Worm (Caenorhabditis elegans): ENCODE results near the gene flad-1.

DNA sequence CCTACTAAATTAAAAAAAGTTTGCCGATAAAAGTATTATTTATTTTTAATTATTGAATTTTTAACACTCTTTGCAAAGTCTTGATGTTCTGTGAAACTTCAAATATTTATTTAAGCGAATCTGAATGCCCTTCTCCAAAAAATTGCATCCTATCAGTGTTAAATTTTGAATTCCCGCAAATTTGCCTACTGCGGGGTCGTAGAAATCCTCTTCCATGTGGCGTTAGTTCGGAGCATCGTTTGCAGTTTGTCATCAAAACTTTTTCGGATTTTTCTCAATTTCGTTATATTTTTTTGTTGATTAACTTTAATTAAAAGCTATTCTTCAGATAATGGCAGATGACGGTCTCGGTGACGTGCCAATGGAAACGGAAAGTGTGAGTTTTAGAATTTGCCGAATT is 3.5 kb upstream of the flad-1 start, which contains the start of gene ufd-3:
- TF ChIP-seq ztf-11 (tag; optimal IDR thresholded peaks at IDR 0.05) (no peak), unc-62 (GFP tag; optimal IDR thresholded peaks at IDR 0.05) (no peak), elt-3 (tag; optimal IDR thresholded peaks at IDR 0.05) (no peak), elt-2 (tag; optimal IDR thresholded peaks at IDR 0.05) (peak; percentile 29), tbx-2 (tag; optimal IDR thresholded peaks at IDR 0.05) (peak; percentile 14), ceh-28 (tag; optimal IDR thresholded peaks at IDR 0.05) (peak; percentile 46), ceh-82 (tag; optimal IDR thresholded peaks at IDR 0.05) (no peak), ama-1 (optimal IDR thresholded peaks at IDR 0.05) (peak; percentile 33), mdl-1 (tag; optimal IDR thresholded peaks at IDR 0.05) (no peak), skn-1 (tag; optimal IDR thresholded peaks at IDR 0.05) (peak; percentile 91), nfya-1 (tag; optimal IDR thresholded peaks at IDR 0.05; ENCODE audit: insufficient read depth) (peak; percentile 91), aly-2 (tag; optimal IDR thresholded peaks at IDR 0.05) (no peak), fos-1 (tag; optimal IDR thresholded peaks at IDR 0.05) (no peak), nhr-237 (tag; optimal IDR thresholded peaks at IDR 0.05) (no peak)

All from whole organism, L3 larva.